Worm (Caenorhabditis elegans) whole organism, L2 larva: ENCODE data around the gene F54D12.10.

Experiments used
- C34F6.9 ChIP-seq: fragments of 150-350 bp; optimal IDR thresholded peaks from 2 replicates; lab custom pipeline; 2014; ENCODE audit warnings: missing biosample characterization, missing genetic modification characterization
- F13H6.1 ChIP-seq: sonication (generic microtip); optimal IDR thresholded peaks from 2 replicates; lab custom pipeline; 2016; ENCODE audit warnings: missing genetic modification characterization, missing compliant biosample characterization
- R02D3.7 ChIP-seq: fragments of 150-350 bp; optimal IDR thresholded peaks from 2 replicates; lab custom pipeline; 2014; ENCODE audit warnings: missing biosample characterization, missing genetic modification characterization
- alr-1 ChIP-seq: fragments of 150-350 bp; optimal IDR thresholded peaks from 2 replicates; lab custom pipeline; 2014; ENCODE audit warnings: missing biosample characterization, missing genetic modification characterization
- ama-1 ChIP-seq: fragments of 150-350 bp; optimal IDR thresholded peaks from 2 replicates; lab custom pipeline; 2018; ENCODE audit warnings: inconsistent platforms
- blmp-1 ChIP-seq: sonication (generic microtip); optimal IDR thresholded peaks from 2 replicates; lab custom pipeline; 2017; ENCODE audit warnings: missing genetic modification characterization, mild to moderate bottlenecking, missing compliant biosample characterization, antibody characterized with exemption, moderate library complexity; ENCODE audit not compliant: insufficient read depth
- ceh-16 ChIP-seq: fragments of 150-350 bp; optimal IDR thresholded peaks from 2 replicates; lab custom pipeline; 2014; ENCODE audit warnings: missing biosample characterization, missing genetic modification characterization
- ceh-82 ChIP-seq: fragments of 150-350 bp; optimal IDR thresholded peaks from 2 replicates; lab custom pipeline; 2014; ENCODE audit warnings: missing biosample characterization, missing genetic modification characterization
- crh-2 ChIP-seq: sonication (generic microtip); optimal IDR thresholded peaks from 2 replicates; lab custom pipeline; 2017; ENCODE audit warnings: missing biosample characterization, missing genetic modification characterization
- dmd-4 ChIP-seq: sonication (generic microtip); optimal IDR thresholded peaks from 2 replicates; lab custom pipeline; 2017; ENCODE audit warnings: missing biosample characterization, missing genetic modification characterization
- egl-27 ChIP-seq: sonication (generic microtip); optimal IDR thresholded peaks from 3 replicates; lab custom pipeline; 2017; ENCODE audit warnings: missing biosample characterization, missing genetic modification reagents, missing genetic modification characterization
- elt-1 ChIP-seq: fragments of 150-350 bp; optimal IDR thresholded peaks from 2 replicates; lab custom pipeline; 2014; ENCODE audit warnings: missing biosample characterization, missing genetic modification characterization
- elt-3 ChIP-seq: sonication (generic microtip); optimal IDR thresholded peaks from 2 replicates; lab custom pipeline; 2017; ENCODE audit warnings: missing biosample characterization, missing genetic modification characterization
- fos-1 ChIP-seq: fragments of 150-350 bp; optimal IDR thresholded peaks from 2 replicates; lab custom pipeline; 2014; ENCODE audit warnings: missing biosample characterization, missing genetic modification characterization
- lin-11 ChIP-seq: fragments of 150-350 bp; sonication (generic microtip); optimal IDR thresholded peaks from 2 replicates; lab custom pipeline; 2014; ENCODE audit warnings: missing biosample characterization, missing genetic modification characterization, inconsistent platforms, mixed read lengths
- lin-39 ChIP-seq: fragments of 150-350 bp; optimal IDR thresholded peaks from 2 replicates; lab custom pipeline; 2014; ENCODE audit warnings: missing biosample characterization, missing genetic modification reagents, missing genetic modification characterization
- lsy-2 ChIP-seq, 2 experiments: fragments of 150-350 bp in 1 of 2; sonication (generic microtip) in 1 of 2; optimal IDR thresholded peaks; 2 replicates each; lab custom pipeline; 2014 to 2017; ENCODE audit warnings: missing biosample characterization in 2 of 2, missing genetic modification characterization in 2 of 2
- mab-5 ChIP-seq: fragments of 150-350 bp; optimal IDR thresholded peaks from 2 replicates; lab custom pipeline; 2014; ENCODE audit warnings: missing biosample characterization, missing genetic modification characterization
- mdl-1 ChIP-seq, 2 experiments: fragments of 150-350 bp in 1 of 2; sonication (generic microtip) in 1 of 2; optimal IDR thresholded peaks; 2 replicates each; lab custom pipeline; 2017; ENCODE audit warnings: missing biosample characterization in 2 of 2, missing genetic modification characterization in 2 of 2
- nhr-10 ChIP-seq: sonication (generic microtip); optimal IDR thresholded peaks from 2 replicates; lab custom pipeline; 2017; ENCODE audit warnings: missing biosample characterization, missing genetic modification characterization
- nhr-11 ChIP-seq: fragments of 150-350 bp; optimal IDR thresholded peaks from 2 replicates; lab custom pipeline; 2014; ENCODE audit warnings: missing biosample characterization, missing genetic modification characterization
- nhr-12 ChIP-seq: fragments of 150-350 bp; optimal IDR thresholded peaks from 2 replicates; lab custom pipeline; 2014; ENCODE audit warnings: missing biosample characterization, missing genetic modification characterization
- nhr-21 ChIP-seq: fragments of 150-350 bp; optimal IDR thresholded peaks from 2 replicates; lab custom pipeline; 2014; ENCODE audit warnings: missing biosample characterization, missing genetic modification characterization
- nhr-23 ChIP-seq: fragments of 150-350 bp; optimal IDR thresholded peaks from 2 replicates; lab custom pipeline; 2014; ENCODE audit warnings: missing biosample characterization, missing genetic modification reagents, missing genetic modification characterization
- nhr-237 ChIP-seq: fragments of 150-350 bp; optimal IDR thresholded peaks from 2 replicates; lab custom pipeline; 2014; ENCODE audit warnings: missing biosample characterization, missing genetic modification characterization
- nhr-25 ChIP-seq: fragments of 150-350 bp; sonication (generic microtip); optimal IDR thresholded peaks from 3 replicates; lab custom pipeline; 2014; ENCODE audit warnings: missing biosample characterization, missing genetic modification characterization
- nhr-6 ChIP-seq: fragments of 150-350 bp; optimal IDR thresholded peaks from 2 replicates; lab custom pipeline; 2014; ENCODE audit warnings: missing biosample characterization, missing genetic modification characterization
- nhr-77 ChIP-seq: fragments of 150-350 bp; optimal IDR thresholded peaks from 2 replicates; lab custom pipeline; 2014; ENCODE audit warnings: missing biosample characterization, missing genetic modification characterization
- peb-1 ChIP-seq: fragments of 150-350 bp; optimal IDR thresholded peaks from 2 replicates; lab custom pipeline; 2014; ENCODE audit warnings: missing biosample characterization, missing genetic modification characterization
- sem-4 ChIP-seq: fragments of 150-350 bp; optimal IDR thresholded peaks from 2 replicates; lab custom pipeline; 2014; ENCODE audit warnings: missing biosample characterization, missing genetic modification reagents, missing genetic modification characterization
- skn-1 ChIP-seq: sonication (generic microtip); optimal IDR thresholded peaks from 2 replicates; lab custom pipeline; 2017; ENCODE audit warnings: missing biosample characterization, missing genetic modification characterization
- sma-9 ChIP-seq, 2 experiments: fragments of 150-350 bp in 1 of 2; sonication (generic microtip) in 1 of 2; optimal IDR thresholded peaks; 2 replicates each; lab custom pipeline; 2014 to 2016; ENCODE audit warnings: missing genetic modification characterization in 2 of 2, mild to moderate bottlenecking in 1 of 2, missing biosample characterization in 1 of 2, missing compliant biosample characterization in 1 of 2, missing genetic modification reagents in 1 of 2, moderate library complexity in 1 of 2
- snpc-4 ChIP-seq: fragments of 150-350 bp; optimal IDR thresholded peaks from 2 replicates; lab custom pipeline; 2014; ENCODE audit warnings: missing biosample characterization, missing genetic modification characterization
- unc-39 ChIP-seq: fragments of 150-350 bp; optimal IDR thresholded peaks from 2 replicates; lab custom pipeline; 2014; ENCODE audit warnings: missing biosample characterization, missing genetic modification characterization
- unc-55 ChIP-seq: fragments of 150-350 bp; sonication (generic microtip); optimal IDR thresholded peaks from 3 replicates; lab custom pipeline; 2014; ENCODE audit warnings: missing biosample characterization, missing genetic modification reagents, missing genetic modification characterization
- unc-62 ChIP-seq: fragments of 150-350 bp; optimal IDR thresholded peaks from 2 replicates; lab custom pipeline; 2014; ENCODE audit warnings: missing biosample characterization, missing genetic modification reagents, missing genetic modification characterization
- zag-1 ChIP-seq: fragments of 150-350 bp; optimal IDR thresholded peaks from 2 replicates; lab custom pipeline; 2014; ENCODE audit warnings: missing biosample characterization, missing genetic modification characterization
- ztf-1 ChIP-seq: fragments of 200-800 bp; sonication (Bioruptor generic); conservative IDR thresholded peaks from 2 replicates; pipeline ENCODE4 v1.3.6; 2022; ENCODE audit warnings: missing genetic modification characterization, missing compliant biosample characterization
- ztf-11 ChIP-seq: sonication (generic microtip); optimal IDR thresholded peaks from 2 replicates; lab custom pipeline; 2017; ENCODE audit warnings: missing biosample characterization, missing genetic modification characterization
- ztf-4 ChIP-seq: fragments of 150-350 bp; optimal IDR thresholded peaks from 2 replicates; lab custom pipeline; 2014; ENCODE audit warnings: missing biosample characterization, missing genetic modification characterization

The F54D12.10 gene

DNA sequence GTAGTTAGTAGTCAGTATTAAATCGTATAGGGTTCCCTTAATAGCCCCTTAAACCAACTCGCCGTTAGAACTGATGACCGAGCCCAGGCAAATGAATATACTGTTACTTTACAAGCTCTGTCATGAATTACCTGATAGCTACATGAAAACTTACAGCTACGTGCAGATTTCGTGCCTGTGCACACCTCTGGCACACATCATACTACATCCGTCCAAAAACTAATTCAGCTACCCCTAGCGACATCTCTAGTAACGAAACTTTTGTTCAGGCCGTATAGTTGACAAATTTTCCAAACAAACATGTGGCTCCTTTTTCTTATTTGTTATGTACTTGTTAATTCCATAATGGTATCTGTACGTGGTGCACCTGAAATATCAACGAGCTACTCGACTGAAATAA lies 21.9 kb upstream of the F54D12.10 start, which contains the start of gene F54D12.1:
Gene F54D12.1, plus strand, starts transcription at position 301 of the 400 bp plus-strand sequence.
- TF ChIP-seq R02D3.7 (tag; lab: Kevin White, UChicago) (no peak), sma-9 (GFP tag; optimal IDR thresholded peaks at IDR 0.05; lab: Kevin White, UChicago) (no peak), sma-9 (tag; optimal IDR thresholded peaks at IDR 0.05; lab: Kevin White, UChicago) (no peak), unc-55 (GFP tag; lab: Kevin White, UChicago) (no peak), ceh-16 (no peak), lin-39 (tag; lab: Kevin White, UChicago) (no peak), nhr-11 (no peak), ztf-4 (tag; lab: Kevin White, UChicago) (no peak), fos-1 (tag; lab: Kevin White, UChicago) (no peak), nhr-21 (no peak)

DNA sequence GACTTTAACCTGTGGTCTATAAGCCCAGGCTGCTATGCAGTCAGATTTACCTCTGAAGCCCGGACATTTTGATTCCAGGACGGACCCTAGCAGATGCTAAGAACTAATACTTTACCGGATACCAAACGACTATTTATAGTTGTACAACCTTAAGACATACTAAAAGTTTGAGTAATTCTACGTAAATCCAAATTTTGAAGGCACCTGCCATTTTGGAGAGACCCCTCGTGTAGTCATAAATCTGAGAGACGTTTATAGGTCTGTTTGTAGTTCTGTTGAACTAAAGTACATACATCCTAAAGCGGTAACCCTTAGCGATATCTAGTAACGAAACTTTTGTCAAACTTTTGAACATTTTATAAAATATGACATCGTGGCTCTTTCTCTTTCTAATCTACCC lies 20.2 kb upstream of the F54D12.10 start, which contains the start of gene F54D12.2:
Gene F54D12.2, plus strand, starts transcription at position 301 of the 400 bp plus-strand sequence.
- TF ChIP-seq nhr-21 (no peak), crh-2 (tag; lab: Kevin White, UChicago) (no peak), zag-1 (tag; lab: Kevin White, UChicago) (no peak), lin-11 (tag; lab: Kevin White, UChicago) (no peak), sem-4 (tag; lab: Kevin White, UChicago) (no peak), ztf-11 (tag; lab: Kevin White, UChicago) (no peak), ceh-82 (tag; lab: Kevin White, UChicago) (no peak), nhr-237 (tag; lab: Kevin White, UChicago) (no peak), snpc-4 (no peak), nhr-10 (tag; lab: Kevin White, UChicago) (no peak), alr-1 (tag; lab: Kevin White, UChicago) (no peak), elt-3 (no peak), mab-5 (no peak), egl-27 (tag; lab: Kevin White, UChicago) (no peak), C34F6.9 (tag; lab: Kevin White, UChicago) (no peak), dmd-4 (tag; lab: Kevin White, UChicago) (no peak), mdl-1 (tag; optimal IDR thresholded peaks at IDR 0.05; lab: Kevin White, UChicago) (no peak)

DNA sequence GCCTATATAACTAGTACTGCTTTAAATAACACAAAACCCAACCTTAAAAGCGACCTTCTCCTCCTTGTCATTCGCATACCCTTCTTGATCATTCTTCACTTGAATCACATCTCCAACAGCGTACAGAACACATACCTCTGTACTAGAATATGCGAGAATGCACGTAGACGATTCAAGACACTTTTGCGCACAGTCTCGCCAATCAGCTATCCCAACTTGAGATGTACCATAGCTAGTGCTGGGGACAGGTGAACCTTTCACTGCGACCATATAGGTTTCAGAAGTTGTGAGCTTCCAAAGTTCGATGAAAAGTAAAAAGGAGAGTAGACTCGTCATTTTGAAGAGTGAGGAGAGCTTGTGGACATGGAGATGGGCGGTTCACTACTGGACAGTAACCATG lies 19.5 kb upstream of the F54D12.10 start, which contains the start of gene F54D12.8:
Gene F54D12.8, minus strand, starts transcription at position 336 of the 400 bp plus-strand sequence.
- TF ChIP-seq fos-1 (tag; lab: Kevin White, UChicago) (no peak), nhr-25 (tag; lab: Kevin White, UChicago) (no peak), unc-62 (GFP tag; lab: Kevin White, UChicago) (no peak)

DNA sequence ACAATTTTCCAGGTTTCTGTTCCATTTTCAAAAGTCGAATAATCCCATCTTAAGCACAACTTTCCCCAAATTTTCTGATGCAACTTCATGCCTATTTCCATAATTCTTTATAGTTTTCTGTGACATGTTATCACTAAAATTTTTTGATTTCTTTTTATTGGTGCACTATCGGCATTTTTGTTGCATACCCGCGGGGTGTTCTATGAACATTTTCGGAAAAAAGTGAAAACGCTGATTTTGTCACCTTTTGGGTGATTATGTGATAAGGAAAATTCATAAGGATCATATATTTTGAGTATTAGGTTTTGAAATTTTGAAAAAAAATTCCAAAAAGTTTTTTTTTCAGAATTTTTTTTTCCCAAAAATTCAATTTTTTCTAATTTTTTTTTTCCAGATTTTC lies 8.3 kb upstream of the F54D12.10 start, which contains the start of gene aat-7:
Gene aat-7, plus strand, starts transcription at position 393 of the 400 bp plus-strand sequence.
- TF ChIP-seq fos-1 (tag; lab: Kevin White, UChicago) (peak; percentile 85), blmp-1 (tag; lab: Kevin White, UChicago) (peak; percentile 29), ama-1 (no peak), nhr-12 (no peak)
- TF ChIP-seq, all 48 proteins: peak for 2

DNA sequence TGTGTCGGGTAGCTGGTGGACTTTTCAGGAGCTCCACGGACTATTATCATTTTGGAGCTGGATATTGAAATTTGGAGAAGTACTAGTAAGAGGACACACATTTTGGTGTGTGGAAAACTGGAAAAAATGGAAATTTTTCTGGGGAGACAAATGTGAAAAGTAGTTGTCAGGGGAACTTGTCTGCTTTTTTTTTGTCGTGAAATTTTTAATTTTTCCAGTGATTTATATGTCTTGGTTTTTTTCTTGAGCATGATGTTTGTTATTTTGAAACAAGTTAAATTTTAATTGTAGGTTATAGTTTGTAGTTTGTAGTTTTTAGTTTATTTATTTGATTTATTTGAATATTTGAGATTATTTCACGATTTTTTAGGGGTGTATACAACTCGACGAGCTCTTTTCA lies 7.1 kb upstream of the F54D12.10 start, which contains the start of gene F54D12.7:
Gene F54D12.7, minus strand, starts transcription at position 101 of the 400 bp plus-strand sequence.
- TF ChIP-seq elt-3 (no peak), nhr-6 (no peak), skn-1 (tag; lab: Kevin White, UChicago) (no peak), zag-1 (tag; lab: Kevin White, UChicago) (no peak), nhr-10 (tag; lab: Kevin White, UChicago) (no peak), nhr-21 (no peak), mab-5 (no peak), nhr-23 (tag; lab: Kevin White, UChicago) (no peak), snpc-4 (no peak), ceh-16 (no peak)
- TF ChIP-seq, all 48 proteins: peak for 0

DNA sequence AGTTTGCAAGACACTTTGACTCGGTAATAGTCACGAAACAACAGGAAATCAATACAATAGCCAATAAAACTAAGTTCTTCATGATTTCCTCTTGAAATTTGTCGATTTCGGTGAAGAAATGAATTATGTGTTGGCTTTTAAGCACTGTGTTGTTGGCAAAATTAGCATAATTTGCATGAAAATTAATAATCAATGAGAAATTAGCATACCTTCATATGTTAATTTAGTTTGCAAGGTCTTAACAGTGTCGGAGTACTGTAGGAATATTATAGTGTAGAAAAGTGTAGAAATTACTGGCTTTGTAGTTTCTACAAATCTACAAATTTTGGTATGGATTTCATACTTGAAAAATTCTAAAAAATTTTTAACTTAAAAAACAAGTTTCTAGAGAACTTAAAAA lies 3.5 kb upstream of the F54D12.10 start, which contains the start of gene F54D12.9:
Gene F54D12.9, minus strand, starts transcription at position 101 of the 400 bp plus-strand sequence.
- TF ChIP-seq snpc-4 (no peak), unc-55 (GFP tag; lab: Kevin White, UChicago) (no peak), blmp-1 (tag; lab: Kevin White, UChicago) (no peak), lsy-2 (tag; optimal IDR thresholded peaks at IDR 0.05; lab: Kevin White, UChicago) (no peak), skn-1 (tag; lab: Kevin White, UChicago) (no peak), nhr-237 (tag; lab: Kevin White, UChicago) (no peak), R02D3.7 (tag; lab: Kevin White, UChicago) (no peak), mdl-1 (tag; optimal IDR thresholded peaks at IDR 0.05; lab: Kevin White, UChicago) (no peak), egl-27 (tag; lab: Kevin White, UChicago) (no peak), F13H6.1 (no peak), elt-1 (tag; lab: Kevin White, UChicago) (no peak), nhr-6 (no peak), unc-39 (tag; lab: Kevin White, UChicago) (no peak), peb-1 (no peak), elt-3 (no peak), ztf-1 (GFP tag; lab: Robert Waterston, UW) (no peak), mab-5 (no peak), nhr-25 (tag; lab: Kevin White, UChicago) (no peak), sem-4 (tag; lab: Kevin White, UChicago) (no peak), nhr-77 (tag; lab: Kevin White, UChicago) (no peak)
